Worm (Caenorhabditis elegans) whole organism, young adult: ENCODE measurements around the gene cts-1.

Source experiments
- B0035.1 ChIP-seq: sonication (generic microtip); optimal IDR thresholded peaks from 2 replicates; lab custom pipeline; 2016; ENCODE audit warnings: missing genetic modification characterization, mild to moderate bottlenecking, missing compliant biosample characterization, missing genotype, missing genetic modification reagents
- C17E4.6 ChIP-seq: fragments of 200-800 bp; sonication (Bioruptor generic); IDR thresholded peaks from 2 replicates; pipeline ENCODE4 v1.3.6; 2022; ENCODE audit warnings: missing genetic modification reagents, missing genetic modification characterization, missing compliant biosample characterization
- F22D6.2 ChIP-seq: sonication (generic microtip); optimal IDR thresholded peaks from 2 replicates; lab custom pipeline; 2016; ENCODE audit warnings: mild to moderate bottlenecking, missing genetic modification characterization, missing compliant biosample characterization
- F23B12.7 ChIP-seq: sonication (generic microtip); optimal IDR thresholded peaks from 2 replicates; lab custom pipeline; 2017; ENCODE audit warnings: missing genetic modification characterization, mild to moderate bottlenecking, missing compliant biosample characterization, antibody characterized with exemption, moderate library complexity; ENCODE audit not compliant: insufficient read depth
- F49E8.2 ChIP-seq: sonication (generic microtip); optimal IDR thresholded peaks from 3 replicates; lab custom pipeline; 2017; ENCODE audit warnings: missing genetic modification characterization, mild to moderate bottlenecking, missing compliant biosample characterization, antibody characterized with exemption, moderate library complexity; ENCODE audit not compliant: insufficient read depth
- F52B5.7 ChIP-seq: sonication (generic microtip); optimal IDR thresholded peaks from 2 replicates; lab custom pipeline; 2016; ENCODE audit warnings: mild to moderate bottlenecking, missing genetic modification characterization, missing compliant biosample characterization
- F57A8.1 ChIP-seq: fragments of 200-800 bp; sonication (Bioruptor generic); optimal IDR thresholded peaks from 2 replicates; lab custom pipeline; 2018; ENCODE audit warnings: mild to moderate bottlenecking, missing genetic modification characterization, moderate library complexity, missing compliant biosample characterization
- K11D2.4 ChIP-seq: fragments of 200-800 bp; sonication (Bioruptor generic); IDR thresholded peaks from 2 replicates; pipeline ENCODE4 v1.3.6; 2022; ENCODE audit warnings: missing genetic modification reagents, missing genetic modification characterization, missing compliant biosample characterization
- K12H6.12 ChIP-seq: fragments of 200-800 bp; sonication (Bioruptor generic); optimal IDR thresholded peaks from 2 replicates; lab custom pipeline; 2018; ENCODE audit warnings: mild to moderate bottlenecking, missing genetic modification characterization, missing compliant biosample characterization
- Y79H2A.3 ChIP-seq: fragments of 200-800 bp; sonication (Bioruptor generic); conservative IDR thresholded peaks from 2 replicates; pipeline ENCODE4 v1.3.6; 2022; ENCODE audit warnings: missing genetic modification reagents, missing genetic modification characterization, missing compliant biosample characterization
- Y95B8A.8 ChIP-seq: fragments of 200-800 bp; sonication (Bioruptor generic); IDR thresholded peaks from 2 replicates; pipeline ENCODE4 v1.3.6; 2022; ENCODE audit warnings: missing genetic modification reagents, missing genetic modification characterization, missing compliant biosample characterization
- atf-7 ChIP-seq: sonication (generic microtip); optimal IDR thresholded peaks from 2 replicates; lab custom pipeline; 2017; ENCODE audit warnings: mild to moderate bottlenecking, missing genetic modification characterization, missing compliant biosample characterization
- athp-1 ChIP-seq: sonication (generic microtip); optimal IDR thresholded peaks from 2 replicates; lab custom pipeline; 2017; ENCODE audit warnings: mild to moderate bottlenecking, missing genetic modification characterization, missing compliant biosample characterization
- attf-3 ChIP-seq: fragments of 200-800 bp; sonication (Bioruptor generic); conservative IDR thresholded peaks from 2 replicates; pipeline ENCODE4 v1.3.6; 2022; ENCODE audit warnings: missing genetic modification reagents, missing genetic modification characterization, missing compliant biosample characterization
- bed-2 ChIP-seq: fragments of 200-800 bp; sonication (Bioruptor generic); IDR thresholded peaks from 2 replicates; pipeline ENCODE4 v1.3.6; 2022; ENCODE audit warnings: missing genetic modification reagents, missing genetic modification characterization, missing compliant biosample characterization
- cebp-1 ChIP-seq, 2 experiments: fragments of 200-800 bp in 1 of 2; sonication (Bioruptor generic) in 1 of 2; sonication (generic microtip) in 1 of 2; IDR thresholded peaks in 1 of 2; optimal IDR thresholded peaks in 1 of 2; 2 replicates each; pipeline versions ENCODE4 v1.3.6 to Lab custom; 2017 to 2022; ENCODE audit warnings: missing compliant biosample characterization in 2 of 2, missing genetic modification characterization in 2 of 2, mild to moderate bottlenecking in 1 of 2, missing genetic modification reagents in 1 of 2, moderate library complexity in 1 of 2
- ceh-100 ChIP-seq: fragments of 200-800 bp; sonication (Bioruptor generic); IDR thresholded peaks from 2 replicates; pipeline ENCODE4 v1.3.6; 2022; ENCODE audit warnings: missing genetic modification reagents, missing genetic modification characterization, missing compliant biosample characterization
- ceh-91 ChIP-seq: fragments of 200-800 bp; sonication (Bioruptor generic); IDR thresholded peaks from 2 replicates; pipeline ENCODE4 v1.3.6; 2022; ENCODE audit warnings: missing genetic modification reagents, missing genetic modification characterization, missing compliant biosample characterization
- chd-7 ChIP-seq: sonication (generic microtip); optimal IDR thresholded peaks from 2 replicates; lab custom pipeline; 2016; ENCODE audit warnings: mild to moderate bottlenecking, missing genetic modification characterization, moderate library complexity, missing compliant biosample characterization
- dpff-1 ChIP-seq: sonication (generic microtip); optimal IDR thresholded peaks from 2 replicates; lab custom pipeline; 2017; ENCODE audit warnings: mild to moderate bottlenecking, missing genetic modification characterization, missing compliant biosample characterization
- egrh-3 ChIP-seq: fragments of 200-800 bp; sonication (Bioruptor generic); IDR thresholded peaks from 2 replicates; pipeline ENCODE4 v1.3.6; 2022; ENCODE audit warnings: missing genetic modification reagents, missing genetic modification characterization, missing compliant biosample characterization
- ekl-4 ChIP-seq: fragments of 200-800 bp; sonication (Bioruptor generic); IDR thresholded peaks from 2 replicates; pipeline ENCODE4 v1.3.6; 2022; ENCODE audit warnings: missing genetic modification reagents, missing genetic modification characterization, missing compliant biosample characterization
- hlh-12 ChIP-seq: sonication (generic microtip); optimal IDR thresholded peaks from 2 replicates; lab custom pipeline; 2016; ENCODE audit warnings: missing genetic modification characterization, missing compliant biosample characterization
- hmg-1.2 ChIP-seq: fragments of 200-800 bp; sonication (Bioruptor generic); IDR thresholded peaks from 2 replicates; pipeline ENCODE4 v1.3.6; 2022; ENCODE audit warnings: missing genetic modification reagents, missing genetic modification characterization, missing compliant biosample characterization
- hmg-20 ChIP-seq: fragments of 200-800 bp; sonication (Bioruptor generic); IDR thresholded peaks from 2 replicates; pipeline ENCODE4 v1.3.6; 2022; ENCODE audit warnings: missing genetic modification reagents, missing genetic modification characterization, missing compliant biosample characterization
- hrde-1 ChIP-seq: sonication (generic microtip); optimal IDR thresholded peaks from 2 replicates; lab custom pipeline; 2016; ENCODE audit warnings: missing genetic modification characterization, mild to moderate bottlenecking, missing compliant biosample characterization, moderate library complexity, missing genotype, missing genetic modification reagents, borderline replicate concordance
- lin-26 ChIP-seq: fragments of 200-800 bp; sonication (Bioruptor generic); IDR thresholded peaks from 2 replicates; pipeline ENCODE4 v1.3.6; 2022; ENCODE audit warnings: missing genetic modification reagents, missing genetic modification characterization, missing compliant biosample characterization
- lin-35 ChIP-seq, 3 experiments: fragments of 150-350 bp in 2 of 3; sonication (generic microtip) in 1 of 3; optimal IDR thresholded peaks; 2 replicates each; lab custom pipeline; 2014 to 2018; ENCODE audit warnings: missing biosample characterization in 3 of 3, missing genetic modification characterization in 3 of 3, missing genetic modification reagents in 3 of 3
- lin-54 ChIP-seq: fragments of 200-800 bp; sonication (Bioruptor generic); optimal IDR thresholded peaks from 2 replicates; lab custom pipeline; 2018; ENCODE audit warnings: mild to moderate bottlenecking, missing genetic modification characterization, missing compliant biosample characterization
- lsy-27 ChIP-seq: sonication (generic microtip); optimal IDR thresholded peaks from 2 replicates; lab custom pipeline; 2017; ENCODE audit warnings: missing genetic modification characterization, mild to moderate bottlenecking, missing compliant biosample characterization, antibody characterized with exemption, missing genotype, borderline replicate concordance; ENCODE audit not compliant: insufficient read depth
- madf-6 ChIP-seq: fragments of 200-800 bp; sonication (Bioruptor generic); IDR thresholded peaks from 2 replicates; pipeline ENCODE4 v1.3.6; 2022; ENCODE audit warnings: missing genetic modification reagents, missing genetic modification characterization, missing compliant biosample characterization
- madf-8 ChIP-seq: fragments of 200-800 bp; sonication (Bioruptor generic); conservative IDR thresholded peaks from 2 replicates; pipeline ENCODE4 v1.3.6; 2022; ENCODE audit warnings: missing genetic modification reagents, missing genetic modification characterization, missing compliant biosample characterization
- mxl-1 ChIP-seq: sonication (generic microtip); optimal IDR thresholded peaks from 2 replicates; lab custom pipeline; 2016; ENCODE audit warnings: missing genetic modification characterization, missing compliant biosample characterization
- nfya-2 ChIP-seq: fragments of 200-800 bp; sonication (Bioruptor generic); IDR thresholded peaks from 2 replicates; pipeline ENCODE4 v1.3.6; 2022; ENCODE audit warnings: missing genetic modification reagents, missing genetic modification characterization, missing compliant biosample characterization
- nhr-90 ChIP-seq: sonication (generic microtip); optimal IDR thresholded peaks from 2 replicates; lab custom pipeline; 2016; ENCODE audit warnings: missing genotype, mild to moderate bottlenecking, missing genetic modification characterization, missing compliant biosample characterization
- sea-2 ChIP-seq: fragments of 200-800 bp; sonication (Bioruptor generic); IDR thresholded peaks from 2 replicates; pipeline ENCODE4 v1.3.6; 2022; ENCODE audit warnings: missing genetic modification characterization, missing compliant biosample characterization
- snpc-1.3 ChIP-seq: sonication (generic microtip); optimal IDR thresholded peaks from 2 replicates; lab custom pipeline; 2017; ENCODE audit warnings: missing genetic modification characterization, mild to moderate bottlenecking, missing compliant biosample characterization, antibody characterized with exemption, moderate library complexity, missing genotype, missing genetic modification reagents; ENCODE audit not compliant: insufficient read depth
- somi-1 ChIP-seq: fragments of 200-800 bp; sonication (Bioruptor generic); optimal IDR thresholded peaks from 2 replicates; lab custom pipeline; 2018; ENCODE audit warnings: mild to moderate bottlenecking, missing genetic modification characterization, missing compliant biosample characterization
- sptf-2 ChIP-seq: fragments of 200-800 bp; sonication (Bioruptor generic); optimal IDR thresholded peaks from 2 replicates; lab custom pipeline; 2018; ENCODE audit warnings: mild to moderate bottlenecking, missing genetic modification characterization, missing compliant biosample characterization
- tbp1 ChIP-seq: fragments of 200-800 bp; sonication (Bioruptor generic); optimal IDR thresholded peaks from 2 replicates; lab custom pipeline; 2018; ENCODE audit warnings: mild to moderate bottlenecking, missing genetic modification characterization, missing compliant biosample characterization
- tbx-9 ChIP-seq: sonication (generic microtip); optimal IDR thresholded peaks from 2 replicates; lab custom pipeline; 2016; ENCODE audit warnings: borderline replicate concordance, missing genetic modification characterization, inconsistent platforms, missing compliant biosample characterization
- tlf-1 ChIP-seq: fragments of 200-800 bp; sonication (Bioruptor generic); optimal IDR thresholded peaks from 2 replicates; lab custom pipeline; 2018; ENCODE audit warnings: mild to moderate bottlenecking, missing genetic modification characterization, missing compliant biosample characterization
- unc-62 ChIP-seq: fragments of 150-350 bp; optimal IDR thresholded peaks from 2 replicates; lab custom pipeline; 2014; ENCODE audit warnings: missing biosample characterization, missing genetic modification reagents, missing genetic modification characterization
- zim-3 ChIP-seq: sonication (generic microtip); optimal IDR thresholded peaks from 2 replicates; lab custom pipeline; 2017; ENCODE audit warnings: mild to moderate bottlenecking, missing genetic modification characterization, moderate library complexity, missing compliant biosample characterization
- ztf-18 ChIP-seq: sonication (generic microtip); optimal IDR thresholded peaks from 2 replicates; lab custom pipeline; 2016; ENCODE audit warnings: missing genotype, mild to moderate bottlenecking, missing genetic modification characterization, missing compliant biosample characterization
- ztf-25 ChIP-seq: fragments of 200-800 bp; sonication (Bioruptor generic); IDR thresholded peaks from 2 replicates; pipeline ENCODE4 v1.3.6; 2022; ENCODE audit warnings: missing genetic modification reagents, missing genetic modification characterization, missing compliant biosample characterization

Gene cts-1

ce11 chrIII:10214540-10214979 is 1.9 kb downstream of the cts-1 start:
- TF ChIP-seq attf-3, result 0 out of 2 replicates have a peak, but pooled peaks have one; percentile 9
- TF ChIP-seq madf-8 (GFP tag; lab: Robert Waterston, UW), result 0 out of 2 replicates have a peak, but pooled peaks have one; percentile 13
- 0 out of 2 replicates have a peak, but pooled peaks have one; percentile 42 for TF ChIP-seq Y79H2A.3 (GFP tag; lab: Robert Waterston, UW)
- peak; percentile 90 for TF ChIP-seq atf-7 (tag; lab: Kevin White, UChicago)
- 0 out of 2 replicates have a peak, but pooled peaks have one; percentile 20 for TF ChIP-seq ceh-100 (GFP tag; lab: Robert Waterston, UW)
- peak; percentile 89 for TF ChIP-seq chd-7 (tag; lab: Kevin White, UChicago)
- peak; percentile 68 for TF ChIP-seq madf-6
- no peak for TF ChIP-seq tbx-9 (tag; lab: Kevin White, UChicago)
- peak; percentile 16 for TF ChIP-seq ztf-18 (tag; lab: Kevin White, UChicago)
- no peak for TF ChIP-seq K12H6.12 (tag; lab: Kevin White, UChicago)
- peak; percentile 73 for TF ChIP-seq lin-54 (GFP tag; lab: Kevin White, UChicago)
- TF ChIP-seq F22D6.2, result peak; percentile 53
- 0 out of 2 replicates have a peak, but pooled peaks have one; percentile 55 for TF ChIP-seq K11D2.4 (GFP tag; lab: Robert Waterston, UW)
- TF ChIP-seq athp-1 (tag; lab: Kevin White, UChicago), result peak; percentile 92
- TF ChIP-seq bed-2 (GFP tag; lab: Robert Waterston, UW), result no peak
- TF ChIP-seq hmg-1.2 (GFP tag; lab: Robert Waterston, UW), result peak; percentile 55
- TF ChIP-seq unc-62 (GFP tag; lab: Kevin White, UChicago), result no peak
- TF ChIP-seq lin-26, result peak; percentile 70
- TF ChIP-seq F49E8.2 (tag; lab: Kevin White, UChicago), result no peak
- no peak for TF ChIP-seq ztf-25 (GFP tag; lab: Robert Waterston, UW)
- TF ChIP-seq lin-35 (GFP tag; optimal IDR thresholded peaks at IDR 0.05; lab: Kevin White, UChicago), result peak in 1 of 3 experiments; percentile 71
- TF ChIP-seq nfya-2, result 0 out of 2 replicates have a peak, but pooled peaks have one; percentile 26
- peak; percentile 28; the same call in 1 of the 2 replicates for TF ChIP-seq C17E4.6 (GFP tag; lab: Robert Waterston, UW)
- TF ChIP-seq Y95B8A.8, result peak; percentile 79
- peak; percentile 11 for TF ChIP-seq F57A8.1 (GFP tag; lab: Kevin White, UChicago)
- TF ChIP-seq dpff-1 (tag; lab: Kevin White, UChicago), result no peak
- TF ChIP-seq hlh-12 (tag; lab: Kevin White, UChicago), result no peak
- TF ChIP-seq F23B12.7 (tag; lab: Kevin White, UChicago), result no peak
- TF ChIP-seq sea-2 (GFP tag; lab: Robert Waterston, UW), result no peak
- TF ChIP-seq tbp1, result peak; percentile 63
- TF ChIP-seq mxl-1 (tag; lab: Kevin White, UChicago), result peak; percentile 45
- TF ChIP-seq sptf-2 (GFP tag; lab: Kevin White, UChicago), result no peak
- TF ChIP-seq egrh-3 (GFP tag; lab: Robert Waterston, UW), result no peak
- peak; percentile 73 for TF ChIP-seq somi-1
- TF ChIP-seq nhr-90, result peak; percentile 68
- TF ChIP-seq zim-3 (tag; lab: Kevin White, UChicago), result peak; percentile 78
- TF ChIP-seq lsy-27 (tag; lab: Kevin White, UChicago), result no peak
- no peak for TF ChIP-seq snpc-1.3
- peak; percentile 83 for TF ChIP-seq B0035.1 (tag; lab: Kevin White, UChicago)
- TF ChIP-seq hmg-20 (GFP tag; lab: Robert Waterston, UW), result 0 out of 2 replicates have a peak, but pooled peaks have one; percentile 3
- peak; percentile 82 for TF ChIP-seq ekl-4
- TF ChIP-seq tlf-1 (GFP tag; lab: Kevin White, UChicago), result peak; percentile 93
- no peak for TF ChIP-seq ceh-91 (GFP tag; lab: Robert Waterston, UW)
- peak; percentile 54; the same call in 1 of the 2 replicates for TF ChIP-seq cebp-1 (GFP tag; IDR thresholded peaks at IDR 0.05; lab: Robert Waterston, UW)
- peak; percentile 88 for TF ChIP-seq cebp-1 (tag; optimal IDR thresholded peaks at IDR 0.05; lab: Kevin White, UChicago)
- TF ChIP-seq hrde-1, result peak; percentile 76
- TF ChIP-seq F52B5.7 (tag; lab: Kevin White, UChicago), result peak; percentile 81
